Worm (Caenorhabditis elegans) whole organism, young adult: ENCODE data around the gene atgp-2.

Experiments used
- F22D6.2 ChIP-seq: sonication (generic microtip); optimal IDR thresholded peaks from 2 replicates; lab custom pipeline; 2016; ENCODE audit warnings: mild to moderate bottlenecking, missing genetic modification characterization, missing compliant biosample characterization
- F23B12.7 ChIP-seq: sonication (generic microtip); optimal IDR thresholded peaks from 2 replicates; lab custom pipeline; 2017; ENCODE audit warnings: missing genetic modification characterization, mild to moderate bottlenecking, missing compliant biosample characterization, antibody characterized with exemption, moderate library complexity; ENCODE audit not compliant: insufficient read depth
- ama-1 ChIP-seq, 3 experiments: fragments of 150-350 bp in 1 of 3; sonication (generic microtip) in 2 of 3; optimal IDR thresholded peaks; 2 replicates each; lab custom pipeline; 2014 to 2018; ENCODE audit warnings: missing biosample characterization in 2 of 3, missing genetic modification characterization in 2 of 3, missing genetic modification reagents in 2 of 3
- atf-7 ChIP-seq: sonication (generic microtip); optimal IDR thresholded peaks from 2 replicates; lab custom pipeline; 2017; ENCODE audit warnings: mild to moderate bottlenecking, missing genetic modification characterization, missing compliant biosample characterization
- nhr-27 ChIP-seq: fragments of 200-800 bp; sonication (Bioruptor generic); optimal IDR thresholded peaks from 2 replicates; lab custom pipeline; 2018; ENCODE audit warnings: mild to moderate bottlenecking, missing genetic modification characterization, moderate library complexity, missing compliant biosample characterization
- snpc-1.1 ChIP-seq: sonication (generic microtip); optimal IDR thresholded peaks from 2 replicates; lab custom pipeline; 2017; ENCODE audit warnings: missing genetic modification characterization, mild to moderate bottlenecking, missing compliant biosample characterization, antibody characterized with exemption, moderate library complexity, missing genotype, missing genetic modification reagents; ENCODE audit not compliant: insufficient read depth
- ztf-22 ChIP-seq: fragments of 200-800 bp; sonication (Bioruptor generic); optimal IDR thresholded peaks from 2 replicates; lab custom pipeline; 2018; ENCODE audit warnings: mild to moderate bottlenecking, missing genetic modification characterization, moderate library complexity, missing compliant biosample characterization

DNA sequence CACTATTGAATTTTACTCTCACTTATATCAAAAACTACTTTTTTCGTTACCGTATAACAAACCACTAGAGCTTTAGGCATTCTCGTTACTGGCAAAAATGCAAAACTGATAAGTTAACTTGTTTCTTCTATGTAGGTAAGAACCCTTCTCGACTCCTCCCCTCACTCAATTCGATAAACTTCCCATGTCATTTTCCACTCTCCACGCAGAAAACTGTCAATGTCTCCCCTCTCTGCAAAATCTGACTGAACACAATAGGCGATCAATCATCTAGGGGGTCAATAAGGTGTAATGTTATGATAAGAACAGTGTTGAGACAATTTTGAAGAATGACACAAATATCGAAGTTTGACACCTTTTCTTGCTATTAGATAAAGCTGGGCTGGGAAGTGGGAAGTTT lies 25.1 kb downstream of the atgp-2 start:
- TF ChIP-seq ama-1 (optimal IDR thresholded peaks at IDR 0.05; lab: Kevin White, UChicago) = no peak
- no peak for TF ChIP-seq ama-1 (GFP tag; optimal IDR thresholded peaks at IDR 0.05; lab: Kevin White, UChicago)
- TF ChIP-seq F22D6.2 (tag; lab: Kevin White, UChicago) = no peak
- TF ChIP-seq atf-7 (tag; lab: Kevin White, UChicago) = no peak
- no peak for TF ChIP-seq snpc-1.1 (tag; lab: Kevin White, UChicago)
- TF ChIP-seq nhr-27 (tag; lab: Kevin White, UChicago) = no peak
- TF ChIP-seq ztf-22 (GFP tag; lab: Kevin White, UChicago) = no peak
- no peak for TF ChIP-seq F23B12.7 (tag; lab: Kevin White, UChicago)
